Worm (Caenorhabditis elegans) whole organism, L4 larva: ENCODE measurements around the gene clec-48.

Experiments
- ama-1 ChIP-seq: fragments of 150-350 bp; optimal IDR thresholded peaks from 2 replicates; lab custom pipeline; 2014; ENCODE audit warnings: inconsistent platforms, mixed read lengths
- lir-3 ChIP-seq: sonication (generic microtip); optimal IDR thresholded peaks from 2 replicates; lab custom pipeline; 2016; ENCODE audit warnings: mild to moderate bottlenecking, missing genetic modification characterization, missing compliant biosample characterization
- mdl-1 ChIP-seq, 2 experiments: fragments of 150-350 bp in 1 of 2; sonication (generic microtip) in 1 of 2; optimal IDR thresholded peaks; 2 replicates each; lab custom pipeline; 2014 to 2017; ENCODE audit warnings: missing biosample characterization in 2 of 2, missing genetic modification characterization in 2 of 2
- nhr-10 ChIP-seq: fragments of 150-350 bp; optimal IDR thresholded peaks from 2 replicates; lab custom pipeline; 2014; ENCODE audit warnings: missing biosample characterization, missing genetic modification characterization
- nhr-11 ChIP-seq: fragments of 150-350 bp; optimal IDR thresholded peaks from 2 replicates; lab custom pipeline; 2014; ENCODE audit warnings: missing biosample characterization, missing genetic modification characterization
- nhr-28 ChIP-seq: fragments of 150-350 bp; optimal IDR thresholded peaks from 2 replicates; lab custom pipeline; 2014; ENCODE audit warnings: missing biosample characterization, missing genetic modification characterization
- nhr-77 ChIP-seq: fragments of 150-350 bp; optimal IDR thresholded peaks from 2 replicates; lab custom pipeline; 2014; ENCODE audit warnings: missing biosample characterization, missing genetic modification characterization
- pqm-1 ChIP-seq: sonication (generic microtip); optimal IDR thresholded peaks from 2 replicates; lab custom pipeline; 2017; ENCODE audit warnings: missing biosample characterization, missing genetic modification characterization
- saeg-2 ChIP-seq: fragments of 200-800 bp; sonication (Bioruptor generic); IDR thresholded peaks from 2 replicates; pipeline ENCODE4 v1.3.6; 2022; ENCODE audit warnings: missing genetic modification reagents, missing genetic modification characterization, missing compliant biosample characterization
- zip-11 ChIP-seq: fragments of 200-800 bp; sonication (Bioruptor generic); IDR thresholded peaks from 2 replicates; pipeline ENCODE4 v1.3.6; 2022; ENCODE audit warnings: missing genetic modification characterization, missing compliant biosample characterization
- ztf-11 ChIP-seq: fragments of 150-350 bp; optimal IDR thresholded peaks from 2 replicates; lab custom pipeline; 2014; ENCODE audit warnings: missing biosample characterization, missing genetic modification characterization

- no peak for TF ChIP-seq nhr-77
- no peak for TF ChIP-seq zip-11
- no peak for TF ChIP-seq mdl-1 (tag; optimal IDR thresholded peaks at IDR 0.05; lab: Kevin White, UChicago)
- TF ChIP-seq nhr-10 (tag; lab: Kevin White, UChicago): no peak
- TF ChIP-seq nhr-11 (tag; lab: Kevin White, UChicago): no peak
- no peak for TF ChIP-seq ztf-11
- TF ChIP-seq pqm-1 (tag; lab: Kevin White, UChicago): no peak
- TF ChIP-seq ama-1 (lab: Kevin White, UChicago): no peak
- TF ChIP-seq saeg-2: no peak
- TF ChIP-seq nhr-28 (tag; lab: Kevin White, UChicago): peak; percentile 41
- no peak for TF ChIP-seq lir-3 (tag; lab: Kevin White, UChicago)
These were observed at the start of gene clec-48 for ce11 chrV:18157707-18158106.
